Worm (Caenorhabditis elegans): ENCODE results near the gene mrps-17.

Gene mrps-17

ce11 chrIII:6418254-6418653, 13.3 kb downstream of the mrps-17 start (continued):
- TF ChIP-seq F22D6.2 (tag; optimal IDR thresholded peaks at IDR 0.05), result no peak
- peak; percentile 41 for TF ChIP-seq ztf-26 (tag; optimal IDR thresholded peaks at IDR 0.05)
- no peak for TF ChIP-seq dpl-1 (GFP tag; optimal IDR thresholded peaks at IDR 0.05)
- no peak for TF ChIP-seq nhr-120 (GFP tag; IDR thresholded peaks at IDR 0.05)
- no peak for TF ChIP-seq hmg-20 (GFP tag; IDR thresholded peaks at IDR 0.05)
- TF ChIP-seq lin-35 (GFP tag; optimal IDR thresholded peaks at IDR 0.05), result no peak
- no peak for TF ChIP-seq T07F8.4 (tag; optimal IDR thresholded peaks at IDR 0.05)
- TF ChIP-seq madf-6 (GFP tag; IDR thresholded peaks at IDR 0.05), result no peak
- no peak for TF ChIP-seq unc-62 (GFP tag; optimal IDR thresholded peaks at IDR 0.05)
- TF ChIP-seq zfh-2 (GFP tag; conservative IDR thresholded peaks at IDR 0.05), result no peak
- TF ChIP-seq hrde-1 (tag; optimal IDR thresholded peaks at IDR 0.05; ENCODE audit: borderline replicate concordance), result no peak
- 0 out of 2 replicates have a peak, but pooled peaks have one; percentile 6 for TF ChIP-seq nfyb-1 (GFP tag; IDR thresholded peaks at IDR 0.05)

- TF ChIP-seq nhr-179 (tag; optimal IDR thresholded peaks at IDR 0.05), result peak; percentile 14
- TF ChIP-seq hmg-20 (GFP tag; IDR thresholded peaks at IDR 0.05), result no peak
- 0 out of 2 replicates have a peak, but pooled peaks have one; percentile 18 for TF ChIP-seq egl-44 (GFP tag; IDR thresholded peaks at IDR 0.05)
- TF ChIP-seq gei-17 (GFP tag; optimal IDR thresholded peaks at IDR 0.05), result no peak
- no peak for TF ChIP-seq Y95B8A.8 (GFP tag; IDR thresholded peaks at IDR 0.05)
- no peak for TF ChIP-seq C17E4.6 (GFP tag; IDR thresholded peaks at IDR 0.05)
- no peak for TF ChIP-seq snpc-1.3 (tag; optimal IDR thresholded peaks at IDR 0.05; ENCODE audit: insufficient read depth)
- TF ChIP-seq attf-6 (GFP tag; IDR thresholded peaks at IDR 0.05), result no peak
- TF ChIP-seq dpff-1 (tag; optimal IDR thresholded peaks at IDR 0.05), result no peak
- no peak for TF ChIP-seq ztf-18 (tag; optimal IDR thresholded peaks at IDR 0.05)
- TF ChIP-seq bed-2 (GFP tag; IDR thresholded peaks at IDR 0.05), result no peak
- no peak for TF ChIP-seq unc-62 (GFP tag; optimal IDR thresholded peaks at IDR 0.05)
- TF ChIP-seq ceh-79 (tag; optimal IDR thresholded peaks at IDR 0.05), result no peak
- no peak for TF ChIP-seq F57C9.4 (tag; optimal IDR thresholded peaks at IDR 0.05)
- TF ChIP-seq mxl-1 (tag; optimal IDR thresholded peaks at IDR 0.05), result no peak
- peak; percentile 6 for TF ChIP-seq atf-7 (tag; optimal IDR thresholded peaks at IDR 0.05)
- no peak for TF ChIP-seq ceh-91 (GFP tag; IDR thresholded peaks at IDR 0.05)
- no peak for TF ChIP-seq snpc-3.4 (tag; optimal IDR thresholded peaks at IDR 0.05)
- TF ChIP-seq akir-1 (GFP tag; optimal IDR thresholded peaks at IDR 0.05), result no peak
- TF ChIP-seq tlf-1 (GFP tag; optimal IDR thresholded peaks at IDR 0.05), result peak; percentile 24
- peak; percentile 80 for TF ChIP-seq lin-26 (GFP tag; IDR thresholded peaks at IDR 0.05)
- no peak for TF ChIP-seq mcd-1 (GFP tag; IDR thresholded peaks at IDR 0.05)
- peak; percentile 20; the same call in 1 of the 2 replicates for TF ChIP-seq Y56A3A.18 (GFP tag; IDR thresholded peaks at IDR 0.05)
- TF ChIP-seq unc-130 (GFP tag; optimal IDR thresholded peaks at IDR 0.05), result no peak
- no peak for TF ChIP-seq lin-35 (GFP tag; optimal IDR thresholded peaks at IDR 0.05)
- TF ChIP-seq hlh-12 (tag; optimal IDR thresholded peaks at IDR 0.05), result no peak
- no peak for TF ChIP-seq mes-4 (tag; optimal IDR thresholded peaks at IDR 0.05)
- TF ChIP-seq nhr-90 (tag; optimal IDR thresholded peaks at IDR 0.05), result peak; percentile 35
- peak; percentile 35 for TF ChIP-seq ceh-27 (GFP tag; optimal IDR thresholded peaks at IDR 0.05)
- no peak for TF ChIP-seq ztf-22 (GFP tag; optimal IDR thresholded peaks at IDR 0.05)
- TF ChIP-seq nfya-1 (tag; optimal IDR thresholded peaks at IDR 0.05; ENCODE audit: borderline replicate concordance, insufficient read depth), result no peak
- TF ChIP-seq F33H1.4 (GFP tag; IDR thresholded peaks at IDR 0.05), result no peak
- no peak for TF ChIP-seq T26A5.8 (tag; optimal IDR thresholded peaks at IDR 0.05)
- no peak for TF ChIP-seq dpl-1 (GFP tag; optimal IDR thresholded peaks at IDR 0.05)
- TF ChIP-seq pbrm-1 (GFP tag; IDR thresholded peaks at IDR 0.05), result 0 out of 2 replicates have a peak, but pooled peaks have one; percentile 25
- TF ChIP-seq ztf-28 (GFP tag; IDR thresholded peaks at IDR 0.05), result no peak
- TF ChIP-seq hlh-26 (GFP tag; conservative IDR thresholded peaks at IDR 0.05), result no peak
- no peak for TF ChIP-seq efl-1 (GFP tag; optimal IDR thresholded peaks at IDR 0.05)
- TF ChIP-seq nhr-120 (GFP tag; IDR thresholded peaks at IDR 0.05), result 0 out of 2 replicates have a peak, but pooled peaks have one; percentile 5
Measured at ce11 chrIII:6415306-6415973, 16.2 kb downstream of the mrps-17 start, which contains the start of gene nas-4. nas-4 (minus strand) TSS chrIII:6415656.

Measured in whole organism, young adult.